Worm (Caenorhabditis elegans): ENCODE data around the gene C14B1.8.

DNA sequence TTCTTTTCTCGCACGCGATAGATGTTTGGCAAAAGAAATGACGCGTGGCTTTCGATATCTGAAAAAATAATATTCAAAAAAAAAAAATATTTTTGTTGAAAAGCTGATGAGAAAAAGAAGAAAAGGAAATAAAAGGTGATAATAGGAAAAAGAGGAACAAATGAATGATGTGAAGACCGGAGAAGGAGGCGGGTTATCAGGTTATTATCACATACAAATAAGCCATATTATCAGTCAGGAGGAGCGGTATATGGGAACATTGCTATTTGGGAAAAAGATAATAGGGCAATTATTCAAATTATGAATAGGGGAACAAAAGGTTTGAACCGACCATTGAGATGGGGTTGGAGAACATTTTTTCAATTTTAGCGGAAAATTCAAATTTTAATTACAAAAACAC lies 45.3 kb downstream of the C14B1.8 start:
- TF ChIP-seq med-1 (GFP tag; optimal IDR thresholded peaks at IDR 0.05; ENCODE audit: insufficient read depth), result no peak
- TF ChIP-seq tab-1 (GFP tag; IDR thresholded peaks at IDR 0.05), result no peak
- TF ChIP-seq ztf-29 (GFP tag; IDR thresholded peaks at IDR 0.05), result no peak
- TF ChIP-seq cog-1 (tag; optimal IDR thresholded peaks at IDR 0.05), result no peak
- TF ChIP-seq flt-1 (GFP tag; IDR thresholded peaks at IDR 0.05), result no peak
